Fruit fly (Drosophila melanogaster) whole organism, embryonic: ENCODE results near the gene CG7135.

Source experiments
- Asciz ChIP-seq: fragments of 200-800 bp; sonication (Bioruptor generic); optimal IDR thresholded peaks from 2 replicates; lab custom pipeline; 2017; ENCODE audit warnings: missing biosample characterization, mild to moderate bottlenecking, missing genetic modification characterization, missing genetic modification reagents
- BEAF-32 ChIP-seq: fragments of 200-800 bp; sonication (Bioruptor generic); optimal IDR thresholded peaks from 3 replicates; lab custom pipeline; 2017; ENCODE audit warnings: missing biosample characterization, missing genetic modification characterization, mild to moderate bottlenecking, moderate library complexity, missing genetic modification reagents
- Bgb ChIP-seq: fragments of 200-800 bp; sonication (Bioruptor generic); IDR thresholded peaks from 2 replicates; pipeline ENCODE4 v1.3.6; 2022; ENCODE audit warnings: missing biosample characterization, missing genetic modification characterization; ENCODE audit not compliant: partially characterized antibody
- CG10543 ChIP-seq: fragments of 200-800 bp; sonication (Bioruptor generic); optimal IDR thresholded peaks from 3 replicates; lab custom pipeline; 2017; ENCODE audit warnings: missing biosample characterization, mild to moderate bottlenecking, missing genetic modification characterization, moderate library complexity
- CG12942 ChIP-seq: fragments of 200-800 bp; sonication (Bioruptor generic); optimal IDR thresholded peaks from 3 replicates; lab custom pipeline; 2016; ENCODE audit warnings: missing biosample characterization, missing genetic modification characterization
- CG13296 ChIP-seq: fragments of 200-800 bp; sonication (Bioruptor generic); optimal IDR thresholded peaks from 3 replicates; lab custom pipeline; 2018; ENCODE audit warnings: missing biosample characterization, mild to moderate bottlenecking, missing genetic modification characterization
- CG14014 ChIP-seq: fragments of 200-800 bp; sonication (Bioruptor generic); IDR thresholded peaks from 2 replicates; pipeline ENCODE4 v1.3.6; 2022; ENCODE audit warnings: missing biosample characterization, missing genetic modification characterization
- CG14710 ChIP-seq: fragments of 200-800 bp; sonication (Bioruptor generic); optimal IDR thresholded peaks from 3 replicates; lab custom pipeline; 2019; ENCODE audit warnings: missing biosample characterization, mild to moderate bottlenecking, missing genetic modification characterization, moderate library complexity
- CG15514 ChIP-seq: fragments of 200-800 bp; sonication (Bioruptor generic); optimal IDR thresholded peaks from 3 replicates; lab custom pipeline; 2017; ENCODE audit warnings: missing biosample characterization, missing genetic modification characterization, mild to moderate bottlenecking, moderate library complexity, missing genetic modification reagents
- CG17912 ChIP-seq: fragments of 200-800 bp; sonication (Bioruptor generic); optimal IDR thresholded peaks from 2 replicates; lab custom pipeline; 2018; ENCODE audit warnings: missing biosample characterization, mild to moderate bottlenecking, missing genetic modification characterization
- CG34376 ChIP-seq: fragments of 200-800 bp; sonication (Bioruptor generic); optimal IDR thresholded peaks from 2 replicates; lab custom pipeline; 2018; ENCODE audit warnings: missing biosample characterization, mild to moderate bottlenecking, missing genetic modification characterization
- CG7556 ChIP-seq: fragments of 200-800 bp; sonication (Bioruptor generic); optimal IDR thresholded peaks from 2 replicates; lab custom pipeline; 2017; ENCODE audit warnings: missing biosample characterization, mild to moderate bottlenecking, missing genetic modification characterization
- CG8290 ChIP-seq, 3 experiments: fragments of 200-800 bp; sonication (Bioruptor generic); optimal IDR thresholded peaks; 2 replicates each; lab custom pipeline; 2016 to 2019; ENCODE audit warnings: missing biosample characterization in 3 of 3, missing genetic modification characterization in 3 of 3, mild to moderate bottlenecking in 2 of 3, moderate library complexity in 1 of 3
- CG9797 ChIP-seq: fragments of 200-800 bp; sonication (Bioruptor generic); optimal IDR thresholded peaks from 3 replicates; lab custom pipeline; 2018; ENCODE audit warnings: missing biosample characterization, mild to moderate bottlenecking, missing genetic modification characterization
- Dp ChIP-seq: fragments of 200-800 bp; sonication (Bioruptor generic); optimal IDR thresholded peaks from 2 replicates; lab custom pipeline; 2018; ENCODE audit warnings: missing biosample characterization, mild to moderate bottlenecking, missing genetic modification characterization, moderate library complexity
- Dref ChIP-seq: fragments of 200-800 bp; sonication (Bioruptor generic); IDR thresholded peaks from 2 replicates; pipeline ENCODE4 v1.3.6; 2022; ENCODE audit warnings: missing biosample characterization, missing genetic modification characterization
- E2f2 ChIP-seq: fragments of 200-800 bp; sonication (Bioruptor generic); IDR thresholded peaks from 2 replicates; pipeline ENCODE4 v1.3.6; 2022; ENCODE audit warnings: missing biosample characterization, missing genetic modification characterization
- H2.0 ChIP-seq: fragments of 200-800 bp; sonication (Bioruptor generic); IDR thresholded peaks from 2 replicates; pipeline ENCODE4 v1.3.6; 2022; ENCODE audit warnings: missing biosample characterization, missing genetic modification characterization
- HmgZ ChIP-seq: fragments of 200-800 bp; sonication (Bioruptor generic); optimal IDR thresholded peaks from 2 replicates; lab custom pipeline; 2018; ENCODE audit warnings: missing biosample characterization, mild to moderate bottlenecking, missing genetic modification characterization
- MBD-R2 ChIP-seq: fragments of 200-800 bp; sonication (Bioruptor generic); IDR thresholded peaks from 2 replicates; pipeline ENCODE4 v1.3.6; 2022; ENCODE audit warnings: missing biosample characterization, missing genetic modification characterization
- MESR4 ChIP-seq: fragments of 200-800 bp; sonication (Bioruptor generic); optimal IDR thresholded peaks from 2 replicates; lab custom pipeline; 2018; ENCODE audit warnings: missing biosample characterization, mild to moderate bottlenecking, missing genetic modification characterization, moderate library complexity
- Med ChIP-seq: fragments of 200-800 bp; sonication (Bioruptor generic); peaks from one replicate; lab custom pipeline; 2016; ENCODE audit warnings: missing biosample characterization, missing genetic modification characterization, mild to moderate bottlenecking, inconsistent platforms, moderate library complexity
- Pdp1 ChIP-seq, 2 experiments: fragments of 200-800 bp; sonication (Bioruptor generic); optimal IDR thresholded peaks; 3 replicates each; lab custom pipeline; 2016; ENCODE audit warnings: missing biosample characterization in 2 of 2, missing genetic modification characterization in 2 of 2, mild to moderate bottlenecking in 1 of 2, moderate library complexity in 1 of 2
- Rfx ChIP-seq: fragments of 200-800 bp; sonication (Bioruptor generic); IDR thresholded peaks from 2 replicates; pipeline ENCODE4 v1.3.6; 2022; ENCODE audit warnings: missing biosample characterization, missing genetic modification characterization
- Sin3A ChIP-seq: fragments of >200 bp; optimal IDR thresholded peaks from 2 replicates; lab custom pipeline; 2018
- Sry-δ ChIP-seq: fragments of 200-800 bp; sonication (Bioruptor generic); optimal IDR thresholded peaks from 2 replicates; lab custom pipeline; 2016; ENCODE audit warnings: missing biosample characterization, missing genetic modification characterization
- Trl ChIP-seq, 3 experiments: fragments of >200 bp in 2 of 3; fragments of 200-800 bp in 1 of 3; sonication (Bioruptor generic) in 1 of 3; optimal IDR thresholded peaks; 2 replicates in 1 of 3; 3 replicates in 2 of 3; lab custom pipeline; 2016 to 2017; ENCODE audit warnings: missing biosample characterization in 1 of 3, missing genetic modification characterization in 1 of 3
- btn ChIP-seq: fragments of 200-800 bp; sonication (Bioruptor generic); optimal IDR thresholded peaks from 2 replicates; lab custom pipeline; 2016; ENCODE audit warnings: missing biosample characterization, missing genetic modification characterization
- caup ChIP-seq: fragments of 200-800 bp; sonication (Bioruptor generic); optimal IDR thresholded peaks from 3 replicates; lab custom pipeline; 2017; ENCODE audit warnings: missing biosample characterization, mild to moderate bottlenecking, missing genetic modification characterization, moderate library complexity; ENCODE audit not compliant: severe bottlenecking
- exex ChIP-seq: fragments of 200-800 bp; sonication (Bioruptor generic); optimal IDR thresholded peaks from 4 replicates; lab custom pipeline; 2018; ENCODE audit warnings: missing biosample characterization, mild to moderate bottlenecking, missing genetic modification characterization, moderate library complexity
- gfzf ChIP-seq: fragments of 200-800 bp; sonication (Bioruptor generic); optimal IDR thresholded peaks from 2 replicates; lab custom pipeline; 2016; ENCODE audit warnings: missing biosample characterization, mild to moderate bottlenecking, missing genetic modification characterization, moderate library complexity
- insv ChIP-seq, 2 experiments: fragments of 200-800 bp; sonication (Bioruptor generic); optimal IDR thresholded peaks; 3 replicates each; lab custom pipeline; 2016 to 2018; ENCODE audit warnings: missing biosample characterization in 2 of 2, missing genetic modification characterization in 2 of 2
- mld ChIP-seq: fragments of 200-800 bp; sonication (Bioruptor generic); IDR thresholded peaks from 3 replicates; pipeline ENCODE4 v1.3.6; 2022; ENCODE audit warnings: missing biosample characterization, missing genetic modification characterization; ENCODE audit not compliant: partially characterized antibody
- nerfin-2 ChIP-seq: fragments of 200-800 bp; sonication (Bioruptor generic); IDR thresholded peaks from 2 replicates; pipeline ENCODE4 v1.3.6; 2022; ENCODE audit warnings: missing biosample characterization, missing genetic modification characterization; ENCODE audit not compliant: partially characterized antibody
- nom ChIP-seq: fragments of 200-800 bp; sonication (Bioruptor generic); optimal IDR thresholded peaks from 2 replicates; lab custom pipeline; 2017; ENCODE audit warnings: missing biosample characterization, missing genetic modification characterization, mild to moderate bottlenecking, moderate library complexity, missing genetic modification reagents
- org-1 ChIP-seq: fragments of 200-800 bp; sonication (Bioruptor generic); optimal IDR thresholded peaks from 2 replicates; lab custom pipeline; 2017; ENCODE audit warnings: missing biosample characterization, missing genetic modification characterization
- pzg ChIP-seq: fragments of 200-800 bp; sonication (Bioruptor generic); optimal IDR thresholded peaks from 3 replicates; lab custom pipeline; 2018; ENCODE audit warnings: missing biosample characterization, mild to moderate bottlenecking, missing genetic modification characterization, moderate library complexity
- row ChIP-seq: fragments of 200-800 bp; sonication (Bioruptor generic); IDR thresholded peaks from 3 replicates; pipeline ENCODE4 v1.3.6; 2022; ENCODE audit warnings: missing biosample characterization, missing genetic modification characterization
- scrt ChIP-seq: fragments of 200-800 bp; sonication (Bioruptor generic); optimal IDR thresholded peaks from 2 replicates; lab custom pipeline; 2018; ENCODE audit warnings: missing biosample characterization, mild to moderate bottlenecking, missing genetic modification characterization, moderate library complexity
- so ChIP-seq: fragments of 200-800 bp; sonication (Bioruptor generic); IDR thresholded peaks from 3 replicates; pipeline ENCODE4 v1.3.6; 2022; ENCODE audit warnings: missing biosample characterization, missing genetic modification characterization
- ssp ChIP-seq: fragments of 200-800 bp; sonication (Bioruptor generic); IDR thresholded peaks from 2 replicates; pipeline ENCODE4 v1.3.6; 2022; ENCODE audit warnings: missing biosample characterization, missing genetic modification characterization
- stwl ChIP-seq: fragments of 200-800 bp; sonication (Bioruptor generic); optimal IDR thresholded peaks from 3 replicates; lab custom pipeline; 2018; ENCODE audit warnings: missing biosample characterization, mild to moderate bottlenecking, missing genetic modification characterization, moderate library complexity
- sug ChIP-seq: fragments of 200-800 bp; optimal IDR thresholded peaks from 2 replicates; lab custom pipeline; 2019; ENCODE audit warnings: missing biosample characterization, mild to moderate bottlenecking, missing genetic modification characterization, moderate library complexity
- unc-4 ChIP-seq: fragments of 200-800 bp; sonication (Bioruptor generic); IDR thresholded peaks from 2 replicates; pipeline ENCODE4 v1.3.6; 2022; ENCODE audit warnings: missing biosample characterization, missing genetic modification characterization; ENCODE audit not compliant: partially characterized antibody
- vvl ChIP-seq: fragments of 200-800 bp; sonication (Bioruptor generic); IDR thresholded peaks from 2 replicates; pipeline ENCODE4 v1.3.6; 2022; ENCODE audit warnings: missing biosample characterization, missing genetic modification characterization
- z ChIP-seq: fragments of 200-800 bp; sonication (Bioruptor generic); IDR thresholded peaks from 3 replicates; pipeline ENCODE4 v1.3.6; 2022; ENCODE audit warnings: missing biosample characterization, missing genetic modification characterization
- zfh2 ChIP-seq: fragments of 200-800 bp; sonication (Bioruptor generic); optimal IDR thresholded peaks from 2 replicates; lab custom pipeline; 2016; ENCODE audit warnings: missing biosample characterization, missing genetic modification characterization

CG7135 gene

dm6 chrX:18090333-18090732 lies 13.1 kb upstream of the CG7135 start, which contains the start of gene Swt1 (continued):
- TF ChIP-seq HmgZ (tag; lab: Kevin White, UChicago) (no peak), so (GFP tag; lab: Robert Waterston, UW) (no peak), CG7556 (GFP tag; lab: Kevin White, UChicago) (no peak), CG14014 (GFP tag; lab: Robert Waterston, UW) (no peak), zfh2 (peak; percentile 4), stwl (tag; lab: Kevin White, UChicago) (peak; percentile 32), z (no peak), Bgb (GFP tag; lab: Robert Waterston, UW) (peak; percentile 94), mld (GFP tag; lab: Robert Waterston, UW) (peak; percentile 85; the same call in 2 of the 3 replicates), btn (no peak), Rfx (GFP tag; lab: Robert Waterston, UW) (peak; percentile 44; the same call in 1 of the 2 replicates), vvl (GFP tag; lab: Robert Waterston, UW) (no peak), nerfin-2 (GFP tag; lab: Robert Waterston, UW) (peak; percentile 75), ssp (GFP tag; lab: Robert Waterston, UW) (no peak), org-1 (GFP tag; lab: Kevin White, UChicago) (no peak), CG14710 (tag; lab: Kevin White, UChicago) (peak; percentile 16), Trl (optimal IDR thresholded peaks at IDR 0.05; lab: Kevin White, UChicago) (no peak), Trl (GFP tag; optimal IDR thresholded peaks at IDR 0.05; lab: Kevin White, UChicago) (no peak)

dm6 chrX:18091159-18091676 lies 12.2 kb upstream of the CG7135 start, which contains the start of gene scu:
Gene scu (plus strand): TSS chrX:18091259.
- TF ChIP-seq CG10543 (peak; percentile 3), pzg (GFP tag; lab: Kevin White, UChicago) (peak; percentile 30), Med (GFP tag; lab: Kevin White, UChicago) (peak; percentile 74), MBD-R2 (GFP tag; lab: Robert Waterston, UW) (peak; percentile 37), nom (GFP tag; lab: Kevin White, UChicago) (peak; percentile 98), CG9797 (GFP tag; lab: Kevin White, UChicago) (peak; percentile 40), CG34376 (GFP tag; lab: Kevin White, UChicago) (peak; percentile 49), row (GFP tag; lab: Robert Waterston, UW) (peak; percentile 60; the same call in 2 of the 3 replicates), H2.0 (GFP tag; lab: Robert Waterston, UW) (no peak), caup (GFP tag; lab: Kevin White, UChicago) (no peak), ssp (GFP tag; lab: Robert Waterston, UW) (no peak), scrt (GFP tag; lab: Kevin White, UChicago) (no peak), Dref (GFP tag; lab: Robert Waterston, UW) (0 out of 2 replicates have a peak, but pooled peaks have one; percentile 27), CG15514 (GFP tag; lab: Kevin White, UChicago) (peak; percentile 31), Dp (GFP tag; lab: Kevin White, UChicago) (peak; percentile 46), unc-4 (GFP tag; lab: Robert Waterston, UW) (0 out of 2 replicates have a peak, but pooled peaks have one; percentile 13), Sin3A (lab: Kevin White, UChicago) (peak; percentile 2), exex (tag; lab: Kevin White, UChicago) (peak; percentile 40), CG12942 (GFP tag; lab: Kevin White, UChicago) (no peak), sug (tag; lab: Kevin White, UChicago) (peak; percentile 12), Pdp1 (GFP tag; optimal IDR thresholded peaks at IDR 0.05; lab: Kevin White, UChicago) (peak in 1 of 2 experiments; percentile 72), Asciz (GFP tag; lab: Kevin White, UChicago) (no peak), CG17912 (GFP tag; lab: Kevin White, UChicago) (no peak), E2f2 (GFP tag; lab: Robert Waterston, UW) (peak; percentile 63), Sry-δ (GFP tag; lab: Kevin White, UChicago) (peak; percentile 25), CG8290 (GFP tag; optimal IDR thresholded peaks at IDR 0.05; lab: Kevin White, UChicago) (no peak), CG8290 (tag; optimal IDR thresholded peaks at IDR 0.05; lab: Kevin White, UChicago) (peak in 1 of 2 experiments; percentile 61), MESR4 (peak; percentile 60), CG13296 (GFP tag; lab: Kevin White, UChicago) (peak; percentile 20), gfzf (GFP tag; lab: Kevin White, UChicago) (peak; percentile 64), BEAF-32 (peak; percentile 25), insv (GFP tag; optimal IDR thresholded peaks at IDR 0.05; lab: Kevin White, UChicago) (peak in 1 of 2 experiments; percentile 73)
